Worm (Caenorhabditis elegans) whole organism, L4 larva: ENCODE results near the gene lgc-31.
A peak's percentile ranks its signal among the peaks of the same experiment; 100 is the strongest.

ENCODE experiments used
- F26F4.8 ChIP-seq: fragments of 200-800 bp; sonication (Bioruptor generic); conservative IDR thresholded peaks from 2 replicates; pipeline ENCODE4 v1.3.6; 2022; ENCODE audit warnings: missing genetic modification characterization, missing compliant biosample characterization
- F37D6.2 ChIP-seq: sonication (generic microtip); optimal IDR thresholded peaks from 2 replicates; lab custom pipeline; 2016; ENCODE audit warnings: mild to moderate bottlenecking, missing genetic modification characterization, missing compliant biosample characterization
- F44E2.7 ChIP-seq: fragments of 200-800 bp; sonication (Bioruptor generic); IDR thresholded peaks from 2 replicates; pipeline ENCODE4 v2.1.2; 2022; ENCODE audit warnings: missing genetic modification characterization, missing compliant biosample characterization
- F49E8.2 ChIP-seq: sonication (generic microtip); optimal IDR thresholded peaks from 2 replicates; lab custom pipeline; 2016; ENCODE audit warnings: missing compliant biosample characterization, mild to moderate bottlenecking, missing genetic modification characterization, borderline replicate concordance
- Y105C5A.15 ChIP-seq: fragments of 200-800 bp; sonication (Bioruptor generic); IDR thresholded peaks from 2 replicates; pipeline ENCODE4 v1.3.6; 2022; ENCODE audit warnings: missing genetic modification characterization, missing compliant biosample characterization
- Y5F2A.4 ChIP-seq: fragments of 200-800 bp; sonication (Bioruptor generic); optimal IDR thresholded peaks from 2 replicates; lab custom pipeline; 2018; ENCODE audit warnings: mild to moderate bottlenecking, missing genetic modification characterization, missing compliant biosample characterization
- Y75B8A.6 ChIP-seq: fragments of 200-800 bp; sonication (Bioruptor generic); IDR thresholded peaks from 2 replicates; pipeline ENCODE4 v1.3.6; 2022; ENCODE audit warnings: missing genetic modification reagents, missing genetic modification characterization, missing compliant biosample characterization
- ZK337.2 ChIP-seq: fragments of 200-800 bp; sonication (Bioruptor generic); IDR thresholded peaks from 2 replicates; pipeline ENCODE4 v1.3.6; 2022; ENCODE audit warnings: missing genetic modification reagents, missing genetic modification characterization, missing compliant biosample characterization
- aly-2 ChIP-seq: sonication (generic microtip); optimal IDR thresholded peaks from 2 replicates; lab custom pipeline; 2018; ENCODE audit warnings: missing biosample characterization, missing genetic modification characterization
- ama-1 ChIP-seq: fragments of 150-350 bp; optimal IDR thresholded peaks from 2 replicates; lab custom pipeline; 2014; ENCODE audit warnings: inconsistent platforms, mixed read lengths
- attf-4 ChIP-seq: sonication (generic microtip); optimal IDR thresholded peaks from 3 replicates; lab custom pipeline; 2017; ENCODE audit warnings: missing biosample characterization, missing genetic modification characterization
- ceh-28 ChIP-seq: fragments of 150-350 bp; optimal IDR thresholded peaks from 2 replicates; lab custom pipeline; 2014; ENCODE audit warnings: missing biosample characterization, missing genetic modification reagents, missing genetic modification characterization
- ceh-44 ChIP-seq: fragments of 200-800 bp; sonication (Bioruptor generic); IDR thresholded peaks from 2 replicates; pipeline ENCODE4 v1.3.6; 2022; ENCODE audit warnings: missing genetic modification reagents, missing genetic modification characterization, missing compliant biosample characterization
- cey-2 ChIP-seq: sonication (generic microtip); optimal IDR thresholded peaks from 3 replicates; lab custom pipeline; 2017; ENCODE audit warnings: missing genetic modification characterization, mild to moderate bottlenecking, missing compliant biosample characterization, antibody characterized with exemption, borderline replicate concordance; ENCODE audit not compliant: insufficient read depth
- ctbp-1 ChIP-seq: fragments of 200-800 bp; sonication (Bioruptor generic); IDR thresholded peaks from 2 replicates; pipeline ENCODE4 v1.3.6; 2022; ENCODE audit warnings: missing genetic modification reagents, missing genetic modification characterization, missing compliant biosample characterization
- daf-12 ChIP-seq: fragments of 150-350 bp; optimal IDR thresholded peaks from 2 replicates; lab custom pipeline; 2014; ENCODE audit warnings: missing biosample characterization, missing genetic modification reagents, missing genetic modification characterization
- daf-16 ChIP-seq, 3 experiments: sonication (generic microtip); optimal IDR thresholded peaks; 2 replicates each; lab custom pipeline; 2016 to 2017; ENCODE audit warnings: missing genetic modification characterization in 3 of 3, missing genetic modification reagents in 3 of 3, mild to moderate bottlenecking in 2 of 3, missing compliant biosample characterization in 2 of 3, missing biosample characterization in 1 of 3, moderate library complexity in 1 of 3
- daf-8 ChIP-seq: fragments of 200-800 bp; sonication (Bioruptor generic); IDR thresholded peaks from 2 replicates; pipeline ENCODE4 v1.3.6; 2022; ENCODE audit warnings: missing genetic modification characterization, missing compliant biosample characterization
- dmd-6 ChIP-seq: fragments of 200-800 bp; sonication (Bioruptor generic); IDR thresholded peaks from 2 replicates; pipeline ENCODE4 v1.3.6; 2022; ENCODE audit warnings: missing genetic modification reagents, missing genetic modification characterization, missing compliant biosample characterization
- fkh-10 ChIP-seq: fragments of 150-350 bp; optimal IDR thresholded peaks from 2 replicates; lab custom pipeline; 2014; ENCODE audit warnings: missing biosample characterization, missing genetic modification reagents, missing genetic modification characterization
- fos-1 ChIP-seq: fragments of 150-350 bp; optimal IDR thresholded peaks from 2 replicates; lab custom pipeline; 2014; ENCODE audit warnings: missing biosample characterization, missing genetic modification characterization
- gei-8 ChIP-seq: fragments of 200-800 bp; sonication (Bioruptor generic); optimal IDR thresholded peaks from 2 replicates; lab custom pipeline; 2018; ENCODE audit warnings: mild to moderate bottlenecking, missing genetic modification characterization, missing compliant biosample characterization
- hif-1 ChIP-seq, 2 experiments: sonication (generic microtip); optimal IDR thresholded peaks; 2 replicates each; lab custom pipeline; 2016 to 2017; ENCODE audit warnings: missing compliant biosample characterization in 2 of 2, missing genetic modification characterization in 2 of 2, missing genetic modification reagents in 2 of 2, missing genotype in 2 of 2, mild to moderate bottlenecking in 1 of 2
- hlh-11 ChIP-seq: fragments of 200-800 bp; sonication (Bioruptor generic); optimal IDR thresholded peaks from 2 replicates; lab custom pipeline; 2018; ENCODE audit warnings: mild to moderate bottlenecking, missing genetic modification characterization, missing compliant biosample characterization
- jun-1 ChIP-seq: fragments of 150-350 bp; optimal IDR thresholded peaks from 2 replicates; lab custom pipeline; 2014; ENCODE audit warnings: missing biosample characterization, missing genetic modification reagents, missing genetic modification characterization
- lim-7 ChIP-seq: fragments of 200-800 bp; sonication (Bioruptor generic); IDR thresholded peaks from 2 replicates; pipeline ENCODE4 v1.3.6; 2022; ENCODE audit warnings: missing genetic modification characterization, missing compliant biosample characterization
- lin-13 ChIP-seq: fragments of 150-350 bp; optimal IDR thresholded peaks from 2 replicates; lab custom pipeline; 2014; ENCODE audit warnings: missing biosample characterization, missing genetic modification reagents, missing genetic modification characterization
- lin-29 ChIP-seq: fragments of 200-800 bp; sonication (Bioruptor generic); IDR thresholded peaks from 2 replicates; pipeline ENCODE4 v1.3.6; 2022; ENCODE audit warnings: missing genetic modification reagents, missing genetic modification characterization, missing compliant biosample characterization
- lin-39 ChIP-seq: fragments of 150-350 bp; optimal IDR thresholded peaks from 2 replicates; lab custom pipeline; 2014; ENCODE audit warnings: missing biosample characterization, missing genetic modification reagents, missing genetic modification characterization
- madf-5 ChIP-seq, 2 experiments: fragments of 200-800 bp; sonication (Bioruptor generic); IDR thresholded peaks; 2 replicates each; pipeline ENCODE4 v1.3.6; 2022; ENCODE audit warnings: missing compliant biosample characterization in 2 of 2, missing genetic modification characterization in 2 of 2
- madf-9 ChIP-seq: fragments of 200-800 bp; sonication (Bioruptor generic); conservative IDR thresholded peaks from 2 replicates; pipeline ENCODE4 v1.3.6; 2022; ENCODE audit warnings: missing genetic modification reagents, missing genetic modification characterization, missing compliant biosample characterization
- mxl-3 ChIP-seq: fragments of 200-800 bp; sonication (Bioruptor generic); optimal IDR thresholded peaks from 2 replicates; lab custom pipeline; 2018; ENCODE audit warnings: mild to moderate bottlenecking, missing genetic modification characterization, missing compliant biosample characterization
- nhr-10 ChIP-seq: fragments of 150-350 bp; optimal IDR thresholded peaks from 2 replicates; lab custom pipeline; 2014; ENCODE audit warnings: missing biosample characterization, missing genetic modification characterization
- nhr-11 ChIP-seq: fragments of 150-350 bp; optimal IDR thresholded peaks from 2 replicates; lab custom pipeline; 2014; ENCODE audit warnings: missing biosample characterization, missing genetic modification characterization
- nhr-28 ChIP-seq: fragments of 150-350 bp; optimal IDR thresholded peaks from 2 replicates; lab custom pipeline; 2014; ENCODE audit warnings: missing biosample characterization, missing genetic modification characterization
- nhr-41 ChIP-seq: fragments of 200-800 bp; sonication (Bioruptor generic); IDR thresholded peaks from 2 replicates; pipeline ENCODE4 v1.3.6; 2022; ENCODE audit warnings: missing genetic modification reagents, missing genetic modification characterization, missing compliant biosample characterization
- nhr-42 ChIP-seq: fragments of 200-800 bp; sonication (Bioruptor generic); IDR thresholded peaks from 2 replicates; pipeline ENCODE4 v1.3.6; 2022; ENCODE audit warnings: missing genetic modification characterization, missing compliant biosample characterization
- nhr-6 ChIP-seq: fragments of 150-350 bp; optimal IDR thresholded peaks from 2 replicates; lab custom pipeline; 2014; ENCODE audit warnings: missing biosample characterization, missing genetic modification characterization
- nhr-77 ChIP-seq: fragments of 150-350 bp; optimal IDR thresholded peaks from 2 replicates; lab custom pipeline; 2014; ENCODE audit warnings: missing biosample characterization, missing genetic modification characterization
- pqm-1 ChIP-seq: sonication (generic microtip); optimal IDR thresholded peaks from 2 replicates; lab custom pipeline; 2017; ENCODE audit warnings: missing biosample characterization, missing genetic modification characterization
- set-16 ChIP-seq: fragments of 200-800 bp; sonication (Bioruptor generic); IDR thresholded peaks from 2 replicates; pipeline ENCODE4 v1.3.6; 2022; ENCODE audit warnings: missing genetic modification reagents, missing genetic modification characterization, missing compliant biosample characterization
- spr-1 ChIP-seq: sonication (generic microtip); optimal IDR thresholded peaks from 2 replicates; lab custom pipeline; 2016; ENCODE audit warnings: mild to moderate bottlenecking, missing genetic modification characterization, missing compliant biosample characterization
- spr-3 ChIP-seq: fragments of 200-800 bp; sonication (Bioruptor generic); optimal IDR thresholded peaks from 2 replicates; lab custom pipeline; 2018; ENCODE audit warnings: mild to moderate bottlenecking, missing genetic modification characterization, missing compliant biosample characterization
- tag-97 ChIP-seq: fragments of 200-800 bp; sonication (Bioruptor generic); IDR thresholded peaks from 2 replicates; pipeline ENCODE4 v1.3.6; 2022; ENCODE audit warnings: missing genetic modification characterization, missing compliant biosample characterization
- unc-130 ChIP-seq: sonication (generic microtip); optimal IDR thresholded peaks from 2 replicates; lab custom pipeline; 2016; ENCODE audit warnings: missing genetic modification reagents, missing genetic modification characterization, missing compliant biosample characterization
- vab-7 ChIP-seq: fragments of 200-800 bp; sonication (Bioruptor generic); IDR thresholded peaks from 2 replicates; pipeline ENCODE4 v1.3.6; 2022; ENCODE audit warnings: missing genetic modification reagents, missing genetic modification characterization, missing compliant biosample characterization
- zag-1 ChIP-seq: fragments of 150-350 bp; optimal IDR thresholded peaks from 2 replicates; lab custom pipeline; 2014; ENCODE audit warnings: missing biosample characterization, missing genetic modification characterization
- zfp-3 ChIP-seq: fragments of 200-800 bp; sonication (Bioruptor generic); conservative IDR thresholded peaks from 2 replicates; pipeline ENCODE4 v1.3.6; 2022; ENCODE audit warnings: missing genetic modification reagents, missing genetic modification characterization, missing compliant biosample characterization
- ztf-11 ChIP-seq: fragments of 150-350 bp; optimal IDR thresholded peaks from 2 replicates; lab custom pipeline; 2014; ENCODE audit warnings: missing biosample characterization, missing genetic modification characterization

Gene lgc-31

ce11 chrV:15511613-15512216, 10.1 kb downstream of the lgc-31 start, which contains the start of gene rpl-38 (continued):
- TF ChIP-seq daf-12 (tag; lab: Kevin White, UChicago) (no peak), lin-13 (peak; percentile 72), F49E8.2 (tag; lab: Kevin White, UChicago) (peak; percentile 60), vab-7 (GFP tag; lab: Robert Waterston, UW) (peak; percentile 38; the same call in 1 of the 2 replicates), zfp-3 (GFP tag; lab: Robert Waterston, UW) (no peak), pqm-1 (tag; lab: Kevin White, UChicago) (no peak), fkh-10 (GFP tag; lab: Kevin White, UChicago) (peak; percentile 29), ceh-28 (tag; lab: Kevin White, UChicago) (no peak), hlh-11 (peak; percentile 56), ztf-11 (tag; lab: Kevin White, UChicago) (no peak), set-16 (GFP tag; lab: Robert Waterston, UW) (no peak), spr-3 (GFP tag; lab: Kevin White, UChicago) (no peak), spr-1 (tag; lab: Kevin White, UChicago) (peak; percentile 58), nhr-10 (no peak), F44E2.7 (no peak), nhr-41 (GFP tag; lab: Robert Waterston, UW) (no peak), aly-2 (tag; lab: Kevin White, UChicago) (no peak), daf-16 (GFP tag; optimal IDR thresholded peaks at IDR 0.05; lab: Kevin White, UChicago) (peak in 1 of 2 experiments; percentile 42), daf-16 (tag; optimal IDR thresholded peaks at IDR 0.05; lab: Kevin White, UChicago) (peak; percentile 47)

ce11 chrV:15505068-15505467, 16.8 kb downstream of the lgc-31 start:
- TF ChIP-seq nhr-11 (tag; lab: Kevin White, UChicago): no peak
- no peak for TF ChIP-seq nhr-6 (tag; lab: Kevin White, UChicago)
- TF ChIP-seq daf-8 (GFP tag; lab: Robert Waterston, UW): no peak
- no peak for TF ChIP-seq tag-97 (GFP tag; lab: Robert Waterston, UW)
- TF ChIP-seq attf-4 (tag; lab: Kevin White, UChicago): no peak
- TF ChIP-seq spr-1 (tag; lab: Kevin White, UChicago): peak; percentile 28
- TF ChIP-seq fos-1 (tag; lab: Kevin White, UChicago): no peak
- peak; percentile 62; the same call in 1 of the 2 replicates for TF ChIP-seq ceh-44 (GFP tag; lab: Robert Waterston, UW)
- no peak for TF ChIP-seq gei-8
- no peak for TF ChIP-seq F37D6.2
- TF ChIP-seq nhr-28: peak; percentile 16
- TF ChIP-seq madf-5 (GFP tag; IDR thresholded peaks at IDR 0.05; lab: Robert Waterston, UW): 0 out of 4 replicates have a peak, but pooled peaks of 1 of the 2 experiments have one; percentile 40
- 0 out of 2 replicates have a peak, but pooled peaks have one; percentile 10 for TF ChIP-seq madf-9 (GFP tag; lab: Robert Waterston, UW)
- TF ChIP-seq hif-1 (tag; optimal IDR thresholded peaks at IDR 0.05; lab: Kevin White, UChicago): no peak
- TF ChIP-seq ZK337.2 (GFP tag; lab: Robert Waterston, UW): peak; percentile 58; the same call in 1 of the 2 replicates
- TF ChIP-seq dmd-6 (GFP tag; lab: Robert Waterston, UW): peak; percentile 67
- TF ChIP-seq lim-7 (GFP tag; lab: Robert Waterston, UW): peak; percentile 90
- no peak for TF ChIP-seq lin-39 (tag; lab: Kevin White, UChicago)
- peak; percentile 13; the same call in 1 of the 2 replicates for TF ChIP-seq Y105C5A.15 (GFP tag; lab: Robert Waterston, UW)
- peak; percentile 60 for TF ChIP-seq Y5F2A.4
- no peak for TF ChIP-seq nhr-77 (tag; lab: Kevin White, UChicago)
- no peak for TF ChIP-seq jun-1 (tag; lab: Kevin White, UChicago)
- no peak for TF ChIP-seq lin-29 (GFP tag; lab: Robert Waterston, UW)
- peak; percentile 28 for TF ChIP-seq unc-130 (GFP tag; lab: Kevin White, UChicago)
- TF ChIP-seq nhr-42 (GFP tag; lab: Robert Waterston, UW): 0 out of 2 replicates have a peak, but pooled peaks have one; percentile 44
- TF ChIP-seq hlh-11: peak; percentile 41
- no peak for TF ChIP-seq pqm-1 (tag; lab: Kevin White, UChicago)
- no peak for TF ChIP-seq Y75B8A.6 (GFP tag; lab: Robert Waterston, UW)
- no peak for TF ChIP-seq cey-2
- TF ChIP-seq ceh-28 (tag; lab: Kevin White, UChicago): no peak
- TF ChIP-seq ctbp-1 (GFP tag; lab: Robert Waterston, UW): peak; percentile 82
- TF ChIP-seq fkh-10 (GFP tag; lab: Kevin White, UChicago): no peak
- TF ChIP-seq mxl-3 (GFP tag; lab: Kevin White, UChicago): no peak
- 0 out of 2 replicates have a peak, but pooled peaks have one; percentile 49 for TF ChIP-seq F26F4.8 (GFP tag; lab: Robert Waterston, UW)
- TF ChIP-seq zag-1: no peak
- no peak for TF ChIP-seq ama-1
